Fruit fly (Drosophila melanogaster): ENCODE measurements around the gene neur.

DNA sequence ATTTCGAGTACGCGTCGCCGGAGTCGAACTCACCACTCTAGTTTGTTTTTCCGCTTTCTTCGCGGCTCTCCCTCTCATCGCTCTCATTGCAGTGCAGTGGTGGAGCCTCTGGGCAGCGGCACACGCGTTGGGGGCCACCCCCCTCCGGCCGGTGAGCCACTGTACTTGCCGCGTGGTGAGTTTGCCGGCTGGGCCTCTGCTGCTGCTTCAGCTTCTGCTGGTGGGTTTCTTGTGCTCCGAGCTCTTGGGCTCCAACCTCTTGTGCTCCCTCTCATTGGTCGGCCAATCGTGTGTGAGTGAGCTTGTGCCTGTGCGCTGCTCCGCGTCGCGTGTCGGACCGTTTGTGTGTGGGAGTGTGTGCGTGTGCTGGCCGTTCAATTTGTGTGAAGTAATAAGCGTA is 13.8 kb upstream of the neur start:
- TF ChIP-seq CG8478 (optimal IDR thresholded peaks at IDR 0.05) (no peak), psq (optimal IDR thresholded peaks at IDR 0.05) (no peak)
